Fruit fly (Drosophila melanogaster): ENCODE measurements around the gene CG18814.

DNA sequence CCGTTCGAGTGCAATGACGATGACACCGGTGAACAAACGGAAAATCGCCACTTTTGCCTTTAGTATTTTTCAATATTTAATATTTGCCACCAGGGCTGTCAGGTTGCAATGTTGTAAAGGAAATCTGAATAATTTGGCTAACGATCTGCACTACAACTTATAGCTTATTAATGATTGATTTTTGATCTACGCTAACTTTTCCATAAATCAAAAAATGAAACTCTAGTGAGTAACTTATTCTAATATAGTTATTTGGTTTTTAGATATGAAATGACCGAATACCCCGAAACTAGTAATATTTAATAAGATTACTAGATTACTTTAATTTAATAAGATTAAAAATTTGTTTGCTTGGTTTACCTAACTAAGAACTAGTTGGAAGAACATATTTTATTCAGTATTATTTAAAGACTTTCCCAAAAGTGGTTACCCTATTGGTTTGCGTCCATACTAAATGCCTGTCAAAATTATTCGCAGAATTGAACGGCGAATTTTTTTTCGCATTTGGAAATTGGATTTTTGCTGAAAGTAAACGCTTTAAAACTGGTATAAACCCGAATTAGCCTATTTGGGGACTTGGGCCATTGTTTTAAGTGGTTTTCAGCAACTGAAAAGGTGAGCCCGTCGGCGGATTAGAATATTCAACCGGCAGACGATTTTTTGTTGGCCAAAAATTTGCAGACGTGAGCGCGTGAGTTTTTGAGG lies 16.4 kb downstream of the CG18814 start, which contains the start of the genes Agpat3 and RAF2:
- TF ChIP-seq CTCF (optimal IDR thresholded peaks at IDR 0.05), result no peak
- no peak for TF ChIP-seq CG8478 (optimal IDR thresholded peaks at IDR 0.05)
